Worm (Caenorhabditis elegans) whole organism, L1 larva: ENCODE results near the gene F26A1.3.
A peak's percentile ranks its signal among the peaks of the same experiment; 100 is the strongest.

Experiments used
- C04F5.9 ChIP-seq: sonication (generic microtip); optimal IDR thresholded peaks from 2 replicates; lab custom pipeline; 2016; ENCODE audit warnings: missing genetic modification characterization, missing compliant biosample characterization
- C16A3.4 ChIP-seq: fragments of 150-350 bp; optimal IDR thresholded peaks from 2 replicates; lab custom pipeline; 2014; ENCODE audit warnings: missing biosample characterization, missing genetic modification characterization
- F16B12.6 ChIP-seq: fragments of 150-350 bp; optimal IDR thresholded peaks from 2 replicates; lab custom pipeline; 2014; ENCODE audit warnings: missing biosample characterization, missing genetic modification characterization
- aha-1 ChIP-seq: fragments of 150-350 bp; optimal IDR thresholded peaks from 2 replicates; lab custom pipeline; 2014; ENCODE audit warnings: missing biosample characterization, missing genetic modification characterization
- alr-1 ChIP-seq: fragments of 200-800 bp; sonication (Bioruptor generic); optimal IDR thresholded peaks from 2 replicates; lab custom pipeline; 2018; ENCODE audit warnings: borderline replicate concordance, mild to moderate bottlenecking, missing genetic modification characterization, missing compliant biosample characterization
- ama-1 ChIP-seq: fragments of 150-350 bp; optimal IDR thresholded peaks from 2 replicates; lab custom pipeline; 2014
- ceh-63 ChIP-seq: fragments of 200-800 bp; sonication (Bioruptor generic); optimal IDR thresholded peaks from 2 replicates; lab custom pipeline; 2018; ENCODE audit warnings: mild to moderate bottlenecking, missing genetic modification characterization, missing compliant biosample characterization
- ceh-88 ChIP-seq: fragments of 200-800 bp; sonication (Bioruptor generic); IDR thresholded peaks from 2 replicates; pipeline ENCODE4 v1.3.6; 2022; ENCODE audit warnings: missing genetic modification characterization, missing compliant biosample characterization
- ceh-90 ChIP-seq: sonication (generic microtip); optimal IDR thresholded peaks from 2 replicates; lab custom pipeline; 2016; ENCODE audit warnings: missing genetic modification characterization, missing compliant biosample characterization
- dpl-1 ChIP-seq, 3 experiments: fragments of 150-350 bp in 2 of 3; sonication (generic microtip) in 1 of 3; optimal IDR thresholded peaks; 2 replicates each; lab custom pipeline; 2014 to 2017; ENCODE audit warnings: missing biosample characterization in 3 of 3, missing genetic modification characterization in 3 of 3, missing genetic modification reagents in 3 of 3
- efl-1 ChIP-seq, 4 experiments: fragments of 150-350 bp; optimal IDR thresholded peaks in 3 of 4; peaks in 1 of 4; 1 replicate in 1 of 4; 2 replicates in 3 of 4; lab custom pipeline; 2014; ENCODE audit warnings: missing biosample characterization in 2 of 4, missing genetic modification characterization in 2 of 4, missing genetic modification reagents in 2 of 4
- efl-3 ChIP-seq: fragments of 200-800 bp; sonication (Bioruptor generic); optimal IDR thresholded peaks from 2 replicates; lab custom pipeline; 2018; ENCODE audit warnings: mild to moderate bottlenecking, missing genetic modification characterization, missing compliant biosample characterization
- egl-27 ChIP-seq, 2 experiments: fragments of 150-350 bp in 1 of 2; sonication (generic microtip); optimal IDR thresholded peaks; 3 replicates each; lab custom pipeline; 2017 to 2018; ENCODE audit warnings: missing biosample characterization in 2 of 2, missing genetic modification characterization in 2 of 2, missing genetic modification reagents in 2 of 2
- fkh-10 ChIP-seq: sonication (generic microtip); optimal IDR thresholded peaks from 2 replicates; lab custom pipeline; 2017; ENCODE audit warnings: missing biosample characterization, missing genetic modification reagents, missing genetic modification characterization
- fkh-8 ChIP-seq: sonication (generic microtip); optimal IDR thresholded peaks from 2 replicates; lab custom pipeline; 2016; ENCODE audit warnings: mild to moderate bottlenecking, missing genetic modification characterization, missing compliant biosample characterization
- grh-1 ChIP-seq: fragments of 200-800 bp; sonication (Bioruptor generic); IDR thresholded peaks from 2 replicates; pipeline ENCODE4 v1.3.6; 2022; ENCODE audit warnings: missing genetic modification reagents, missing genetic modification characterization, missing compliant biosample characterization
- hlh-17 ChIP-seq: fragments of 200-800 bp; sonication (Bioruptor generic); optimal IDR thresholded peaks from 2 replicates; lab custom pipeline; 2018; ENCODE audit warnings: missing genetic modification characterization, mild to moderate bottlenecking, missing compliant biosample characterization, moderate library complexity, borderline replicate concordance
- hpl-2 ChIP-seq: fragments of 150-350 bp; optimal IDR thresholded peaks from 2 replicates; lab custom pipeline; 2014; ENCODE audit warnings: missing biosample characterization, missing genetic modification reagents, missing genetic modification characterization
- irx-1 ChIP-seq: sonication (generic microtip); optimal IDR thresholded peaks from 2 replicates; lab custom pipeline; 2016; ENCODE audit warnings: missing genetic modification characterization, missing compliant biosample characterization
- lin-35 ChIP-seq, 2 experiments: fragments of 150-350 bp; optimal IDR thresholded peaks; 2 replicates each; lab custom pipeline; 2014; ENCODE audit warnings: missing biosample characterization in 2 of 2, missing genetic modification characterization in 2 of 2, missing genetic modification reagents in 2 of 2
- lin-39 ChIP-seq: fragments of 150-350 bp; optimal IDR thresholded peaks from 2 replicates; lab custom pipeline; 2014; ENCODE audit warnings: missing biosample characterization, missing genetic modification reagents, missing genetic modification characterization
- lir-3 ChIP-seq: sonication (generic microtip); optimal IDR thresholded peaks from 2 replicates; lab custom pipeline; 2016; ENCODE audit warnings: mild to moderate bottlenecking, missing genetic modification characterization, moderate library complexity, missing compliant biosample characterization; ENCODE audit not compliant: poor library complexity
- lsy-2 ChIP-seq, 2 experiments: fragments of 150-350 bp; optimal IDR thresholded peaks; 2 replicates each; lab custom pipeline; 2014; ENCODE audit warnings: missing biosample characterization in 2 of 2, missing genetic modification characterization in 2 of 2
- mab-9 ChIP-seq: fragments of 200-800 bp; sonication (Bioruptor generic); IDR thresholded peaks from 2 replicates; pipeline ENCODE4 v1.3.6; 2022; ENCODE audit warnings: missing genetic modification reagents, missing genetic modification characterization, missing compliant biosample characterization
- mdl-1 ChIP-seq, 2 experiments: fragments of 150-350 bp; optimal IDR thresholded peaks; 2 replicates each; lab custom pipeline; 2014 to 2017; ENCODE audit warnings: missing biosample characterization in 2 of 2, missing genetic modification characterization in 2 of 2, inconsistent platforms in 1 of 2
- nhr-12 ChIP-seq: sonication (generic microtip); optimal IDR thresholded peaks from 2 replicates; lab custom pipeline; 2017; ENCODE audit warnings: missing biosample characterization, missing genetic modification characterization
- nhr-19 ChIP-seq: fragments of 200-800 bp; sonication (Bioruptor generic); conservative IDR thresholded peaks from 2 replicates; pipeline ENCODE4 v1.3.6; 2022; ENCODE audit warnings: missing genetic modification characterization, missing compliant biosample characterization
- nhr-237 ChIP-seq: fragments of 150-350 bp; optimal IDR thresholded peaks from 2 replicates; lab custom pipeline; 2014; ENCODE audit warnings: missing biosample characterization, missing genetic modification characterization
- nhr-85 ChIP-seq: sonication (generic microtip); peaks from one replicate; lab custom pipeline; 2016; ENCODE audit warnings: missing genetic modification characterization, inconsistent platforms, missing compliant biosample characterization
- pag-3 ChIP-seq: sonication (generic microtip); optimal IDR thresholded peaks from 2 replicates; lab custom pipeline; 2017; ENCODE audit warnings: missing genetic modification characterization, mild to moderate bottlenecking, missing compliant biosample characterization, antibody characterized with exemption, borderline replicate concordance; ENCODE audit not compliant: insufficient read depth
- rnt-1 ChIP-seq: sonication (generic microtip); optimal IDR thresholded peaks from 2 replicates; lab custom pipeline; 2016; ENCODE audit warnings: mild to moderate bottlenecking, missing genetic modification characterization, moderate library complexity, missing compliant biosample characterization
- sox-4 ChIP-seq: sonication (generic microtip); optimal IDR thresholded peaks from 2 replicates; lab custom pipeline; 2016; ENCODE audit warnings: missing genetic modification characterization, missing compliant biosample characterization
- sup-37 ChIP-seq: fragments of 200-800 bp; sonication (Bioruptor generic); optimal IDR thresholded peaks from 2 replicates; lab custom pipeline; 2018; ENCODE audit warnings: mild to moderate bottlenecking, missing genetic modification characterization, missing compliant biosample characterization
- swsn-7 ChIP-seq: sonication (generic microtip); optimal IDR thresholded peaks from 2 replicates; lab custom pipeline; 2016; ENCODE audit warnings: missing genetic modification characterization, missing compliant biosample characterization
- tlp-1 ChIP-seq: fragments of 150-350 bp; optimal IDR thresholded peaks from 2 replicates; lab custom pipeline; 2014; ENCODE audit warnings: missing biosample characterization, missing genetic modification characterization
- unc-30 ChIP-seq: sonication (generic microtip); optimal IDR thresholded peaks from 2 replicates; lab custom pipeline; 2017; ENCODE audit warnings: missing biosample characterization, missing genetic modification characterization
- unc-62 ChIP-seq: fragments of 150-350 bp; optimal IDR thresholded peaks from 2 replicates; lab custom pipeline; 2014; ENCODE audit warnings: missing biosample characterization, missing genetic modification reagents, missing genetic modification characterization
- unc-86 ChIP-seq: sonication (generic microtip); optimal IDR thresholded peaks from 2 replicates; lab custom pipeline; 2016; ENCODE audit warnings: missing genetic modification characterization, missing compliant biosample characterization
- vab-15 ChIP-seq: sonication (generic microtip); optimal IDR thresholded peaks from 2 replicates; lab custom pipeline; 2017; ENCODE audit warnings: missing genotype, mild to moderate bottlenecking, missing genetic modification characterization, missing compliant biosample characterization
- zag-1 ChIP-seq: fragments of 150-350 bp; optimal IDR thresholded peaks from 2 replicates; lab custom pipeline; 2014; ENCODE audit warnings: missing biosample characterization, missing genetic modification characterization
- ztf-4 ChIP-seq: fragments of 150-350 bp; optimal IDR thresholded peaks from 2 replicates; lab custom pipeline; 2014; ENCODE audit warnings: missing biosample characterization, missing genetic modification characterization

Gene F26A1.3

DNA sequence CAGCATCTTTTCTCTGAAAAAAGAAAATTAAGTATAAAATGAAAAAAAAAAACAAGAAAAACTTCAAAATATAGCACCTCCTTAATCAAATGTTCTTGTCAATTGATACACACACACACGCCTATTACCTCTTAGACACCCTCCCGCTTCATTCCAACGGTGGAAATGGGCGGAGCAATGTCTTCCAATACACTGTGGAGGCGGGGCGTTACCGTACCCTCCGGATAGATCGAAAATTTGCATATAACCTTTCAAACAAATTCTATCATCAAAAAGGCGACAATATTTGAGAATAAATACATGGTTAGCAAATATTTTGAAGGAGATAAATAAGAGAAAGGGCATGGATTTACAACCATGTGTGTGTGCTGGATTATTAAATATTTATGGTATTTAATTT is 18.6 kb upstream of the F26A1.3 start:
- TF ChIP-seq lir-3 (tag; lab: Kevin White, UChicago) (no peak), lsy-2 (tag; optimal IDR thresholded peaks at IDR 0.05; lab: Kevin White, UChicago) (peak in 1 of 2 experiments; percentile 51)

DNA sequence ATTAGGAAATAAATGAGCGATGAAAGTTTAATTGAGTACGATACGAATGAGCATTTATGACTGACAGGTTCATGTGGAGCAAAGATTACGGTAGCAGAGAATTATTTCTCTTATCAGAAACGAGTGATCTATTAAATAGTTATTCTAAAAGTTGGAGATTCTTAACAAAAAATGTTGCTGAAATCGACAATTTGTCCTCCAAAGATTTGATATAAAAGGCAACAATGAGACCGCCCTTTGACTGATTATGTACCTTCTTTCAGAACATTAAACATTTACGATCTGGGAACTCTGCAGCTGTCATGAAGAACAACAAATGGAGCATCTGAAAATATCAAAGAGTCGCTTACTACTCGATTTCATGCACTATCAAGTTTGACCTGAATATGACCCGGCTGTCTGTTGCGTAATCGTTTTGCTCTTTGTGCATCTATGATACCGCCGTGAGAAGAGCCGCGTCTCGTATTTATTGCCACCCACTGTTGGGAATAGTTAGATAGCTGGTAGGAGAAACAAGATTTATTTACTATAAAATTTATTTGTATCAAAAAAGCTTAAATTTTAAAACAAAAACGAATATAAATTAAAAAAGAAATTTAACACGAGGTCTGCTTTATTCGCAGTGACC is 17.1 kb upstream of the F26A1.3 start, which contains the start of gene pal-1:
Gene pal-1, minus strand, starts transcription at position 51 of the 628 bp plus-strand sequence.
- TF ChIP-seq mdl-1 (tag; optimal IDR thresholded peaks at IDR 0.05; lab: Kevin White, UChicago) (no peak), mab-9 (GFP tag; lab: Robert Waterston, UW) (no peak), ztf-4 (tag; lab: Kevin White, UChicago) (no peak), zag-1 (tag; lab: Kevin White, UChicago) (no peak), F16B12.6 (tag; lab: Kevin White, UChicago) (no peak), hpl-2 (GFP tag; lab: Kevin White, UChicago) (no peak), unc-86 (tag; lab: Kevin White, UChicago) (no peak), efl-3 (no peak), unc-62 (GFP tag; lab: Kevin White, UChicago) (no peak), irx-1 (tag; lab: Kevin White, UChicago) (no peak), tlp-1 (tag; lab: Kevin White, UChicago) (no peak), rnt-1 (tag; lab: Kevin White, UChicago) (no peak), ceh-90 (tag; lab: Kevin White, UChicago) (no peak), vab-15 (tag; lab: Kevin White, UChicago) (no peak), sox-4 (tag; lab: Kevin White, UChicago) (no peak)

- TF ChIP-seq fkh-10 (GFP tag; lab: Kevin White, UChicago) (no peak), grh-1 (GFP tag; lab: Robert Waterston, UW) (no peak), efl-1 (optimal IDR thresholded peaks at IDR 0.05; lab: Kevin White, UChicago) (no peak), efl-1 (GFP tag; optimal IDR thresholded peaks at IDR 0.05 in 1 of 2; lab: Kevin White, UChicago) (no peak), alr-1 (tag; lab: Kevin White, UChicago) (no peak), aha-1 (no peak), nhr-12 (no peak), egl-27 (tag; optimal IDR thresholded peaks at IDR 0.05; lab: Kevin White, UChicago) (no peak), nhr-237 (tag; lab: Kevin White, UChicago) (no peak), sup-37 (GFP tag; lab: Kevin White, UChicago) (no peak), swsn-7 (tag; lab: Kevin White, UChicago) (no peak)
- TF ChIP-seq, all 84 proteins: peak for 0
Observed at ce11 chrIII:4811195-4811594, 15.5 kb upstream of the F26A1.3 start, which contains the start of gene C38D4.7. TSS of gene C38D4.7 (minus strand) at chrIII:4811295.

DNA sequence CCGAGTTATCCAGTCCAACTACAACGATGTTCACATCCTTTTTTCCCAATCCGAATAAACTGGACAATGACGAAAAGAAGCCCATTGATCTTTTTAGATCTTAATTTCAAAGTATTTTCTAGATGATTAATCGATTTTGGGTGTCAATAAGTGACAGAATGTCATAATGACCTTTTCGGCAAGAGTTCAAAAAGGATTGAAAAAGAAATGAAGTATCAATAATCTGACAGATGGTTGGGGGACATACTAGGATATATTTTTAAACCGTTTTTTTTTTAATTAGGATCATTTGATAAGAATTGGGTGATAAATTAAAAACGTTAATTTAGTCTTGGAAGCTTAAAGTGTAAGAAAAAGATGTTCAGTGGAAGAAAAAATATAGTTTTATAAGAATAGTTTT is 12.0 kb upstream of the F26A1.3 start, which contains the start of gene arl-6:
Gene arl-6, minus strand, starts transcription at position 101 of the 400 bp plus-strand sequence.
- TF ChIP-seq efl-1 (optimal IDR thresholded peaks at IDR 0.05; lab: Kevin White, UChicago) (no peak), efl-1 (GFP tag; optimal IDR thresholded peaks at IDR 0.05 in 1 of 2; lab: Kevin White, UChicago) (peak in 1 of 2 experiments; percentile 49), nhr-85 (no peak), nhr-237 (tag; lab: Kevin White, UChicago) (no peak), ceh-88 (GFP tag; lab: Robert Waterston, UW) (no peak)
- TF ChIP-seq, all 84 proteins: peak for 1

DNA sequence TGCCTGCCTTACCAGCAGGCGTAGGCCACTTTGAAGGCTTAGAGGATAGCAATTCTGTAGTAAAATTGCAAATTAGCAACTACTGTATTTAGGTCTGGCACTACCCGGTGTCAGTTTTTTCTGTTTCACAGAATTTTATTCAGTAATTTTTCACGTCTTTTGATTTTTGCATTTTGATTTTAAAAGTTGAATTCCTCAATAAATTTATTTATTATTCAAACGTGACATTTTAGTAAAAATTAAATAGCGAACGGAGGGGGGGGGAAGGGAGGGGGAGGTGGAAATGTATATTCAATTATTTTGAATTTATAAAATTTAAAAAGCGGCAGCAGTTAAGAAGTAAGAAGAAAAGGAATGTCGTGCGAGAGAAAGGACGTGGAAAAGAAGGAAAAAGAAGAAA is 9.5 kb upstream of the F26A1.3 start, which contains the start of gene F26A1.4:
Gene F26A1.4, plus strand, starts transcription at position 301 of the 400 bp plus-strand sequence.
- TF ChIP-seq C04F5.9 (tag; lab: Kevin White, UChicago) = no peak
- no peak for TF ChIP-seq pag-3 (tag; lab: Kevin White, UChicago)
- no peak for TF ChIP-seq irx-1 (tag; lab: Kevin White, UChicago)
- no peak for TF ChIP-seq lin-39 (tag; lab: Kevin White, UChicago)
- no peak for TF ChIP-seq F16B12.6 (tag; lab: Kevin White, UChicago)
- TF ChIP-seq lin-35 (GFP tag; optimal IDR thresholded peaks at IDR 0.05; lab: Kevin White, UChicago) = no peak
- no peak for TF ChIP-seq nhr-19 (GFP tag; lab: Robert Waterston, UW)
- TF ChIP-seq ama-1 (lab: Kevin White, UChicago) = no peak
- TF ChIP-seq hlh-17 (GFP tag; lab: Kevin White, UChicago) = no peak
- no peak for TF ChIP-seq C16A3.4 (tag; lab: Kevin White, UChicago)
- TF ChIP-seq efl-1 (optimal IDR thresholded peaks at IDR 0.05; lab: Kevin White, UChicago) = no peak
- no peak for TF ChIP-seq efl-1 (GFP tag; optimal IDR thresholded peaks at IDR 0.05 in 1 of 2; lab: Kevin White, UChicago)
- TF ChIP-seq dpl-1 (GFP tag; optimal IDR thresholded peaks at IDR 0.05; lab: Kevin White, UChicago) = no peak
- no peak for TF ChIP-seq nhr-85
- TF ChIP-seq ztf-4 (tag; lab: Kevin White, UChicago) = no peak
- no peak for TF ChIP-seq unc-30 (tag; lab: Kevin White, UChicago)
- no peak for TF ChIP-seq fkh-8 (tag; lab: Kevin White, UChicago)
- no peak for TF ChIP-seq rnt-1 (tag; lab: Kevin White, UChicago)
- no peak for TF ChIP-seq ceh-63 (GFP tag; lab: Kevin White, UChicago)
